Worm (Caenorhabditis elegans) whole organism, young adult: ENCODE data around the gene F49C12.5.

Experiments used
- B0261.1 ChIP-seq: sonication (generic microtip); optimal IDR thresholded peaks from 2 replicates; lab custom pipeline; 2016; ENCODE audit warnings: mild to moderate bottlenecking, missing genetic modification characterization, moderate library complexity, missing compliant biosample characterization
- B0336.3 ChIP-seq: fragments of 200-800 bp; sonication (Bioruptor generic); IDR thresholded peaks from 2 replicates; pipeline ENCODE4 v1.3.6; 2022; ENCODE audit warnings: missing genetic modification characterization, missing compliant biosample characterization
- F23B12.7 ChIP-seq: sonication (generic microtip); optimal IDR thresholded peaks from 2 replicates; lab custom pipeline; 2017; ENCODE audit warnings: missing genetic modification characterization, mild to moderate bottlenecking, missing compliant biosample characterization, antibody characterized with exemption, moderate library complexity; ENCODE audit not compliant: insufficient read depth
- F33H1.4 ChIP-seq: fragments of 200-800 bp; sonication (Bioruptor generic); IDR thresholded peaks from 2 replicates; pipeline ENCODE4 v1.3.6; 2022; ENCODE audit warnings: missing genetic modification reagents, missing genetic modification characterization, missing compliant biosample characterization
- F39B2.1 ChIP-seq: fragments of 200-800 bp; sonication (Bioruptor generic); IDR thresholded peaks from 2 replicates; pipeline ENCODE4 v1.3.6; 2022; ENCODE audit warnings: missing genetic modification reagents, missing genetic modification characterization, missing compliant biosample characterization
- F52B5.7 ChIP-seq: sonication (generic microtip); optimal IDR thresholded peaks from 2 replicates; lab custom pipeline; 2016; ENCODE audit warnings: mild to moderate bottlenecking, missing genetic modification characterization, missing compliant biosample characterization
- F57A8.1 ChIP-seq: fragments of 200-800 bp; sonication (Bioruptor generic); optimal IDR thresholded peaks from 2 replicates; lab custom pipeline; 2018; ENCODE audit warnings: mild to moderate bottlenecking, missing genetic modification characterization, moderate library complexity, missing compliant biosample characterization
- K12H6.12 ChIP-seq: fragments of 200-800 bp; sonication (Bioruptor generic); optimal IDR thresholded peaks from 2 replicates; lab custom pipeline; 2018; ENCODE audit warnings: mild to moderate bottlenecking, missing genetic modification characterization, missing compliant biosample characterization
- Y95B8A.8 ChIP-seq: fragments of 200-800 bp; sonication (Bioruptor generic); IDR thresholded peaks from 2 replicates; pipeline ENCODE4 v1.3.6; 2022; ENCODE audit warnings: missing genetic modification reagents, missing genetic modification characterization, missing compliant biosample characterization
- ZK185.1 ChIP-seq: sonication (generic microtip); optimal IDR thresholded peaks from 2 replicates; lab custom pipeline; 2016; ENCODE audit warnings: mild to moderate bottlenecking, missing genetic modification characterization, missing compliant biosample characterization; ENCODE audit not compliant: poor library complexity, severe bottlenecking
- akir-1 ChIP-seq: fragments of 200-800 bp; sonication (Bioruptor generic); optimal IDR thresholded peaks from 2 replicates; lab custom pipeline; 2018; ENCODE audit warnings: mild to moderate bottlenecking, missing genetic modification characterization, moderate library complexity, missing compliant biosample characterization
- aptf-2 ChIP-seq: fragments of 200-800 bp; sonication (Bioruptor generic); conservative IDR thresholded peaks from 2 replicates; pipeline ENCODE4 v1.3.6; 2022; ENCODE audit warnings: missing genetic modification reagents, missing genetic modification characterization, missing compliant biosample characterization
- attf-3 ChIP-seq: fragments of 200-800 bp; sonication (Bioruptor generic); conservative IDR thresholded peaks from 2 replicates; pipeline ENCODE4 v1.3.6; 2022; ENCODE audit warnings: missing genetic modification reagents, missing genetic modification characterization, missing compliant biosample characterization
- ccch-3 ChIP-seq: fragments of 200-800 bp; sonication (Bioruptor generic); optimal IDR thresholded peaks from 2 replicates; lab custom pipeline; 2018; ENCODE audit warnings: mild to moderate bottlenecking, missing genetic modification characterization, missing compliant biosample characterization
- cebp-1 ChIP-seq, 2 experiments: fragments of 200-800 bp in 1 of 2; sonication (Bioruptor generic) in 1 of 2; sonication (generic microtip) in 1 of 2; IDR thresholded peaks in 1 of 2; optimal IDR thresholded peaks in 1 of 2; 2 replicates each; pipeline versions ENCODE4 v1.3.6 to Lab custom; 2017 to 2022; ENCODE audit warnings: missing compliant biosample characterization in 2 of 2, missing genetic modification characterization in 2 of 2, mild to moderate bottlenecking in 1 of 2, missing genetic modification reagents in 1 of 2, moderate library complexity in 1 of 2
- ceh-100 ChIP-seq: fragments of 200-800 bp; sonication (Bioruptor generic); IDR thresholded peaks from 2 replicates; pipeline ENCODE4 v1.3.6; 2022; ENCODE audit warnings: missing genetic modification reagents, missing genetic modification characterization, missing compliant biosample characterization
- dox-1 ChIP-seq: fragments of 200-800 bp; sonication (Bioruptor generic); IDR thresholded peaks from 2 replicates; pipeline ENCODE4 v1.3.6; 2022; ENCODE audit warnings: missing genetic modification reagents, missing genetic modification characterization, missing compliant biosample characterization
- dpl-1 ChIP-seq: fragments of 150-350 bp; optimal IDR thresholded peaks from 2 replicates; lab custom pipeline; 2014; ENCODE audit warnings: missing biosample characterization, missing genetic modification reagents, missing genetic modification characterization
- efl-1 ChIP-seq: fragments of 150-350 bp; optimal IDR thresholded peaks from 2 replicates; lab custom pipeline; 2014; ENCODE audit warnings: missing biosample characterization, missing genetic modification reagents, missing genetic modification characterization
- him-1 ChIP-seq: sonication (generic microtip); optimal IDR thresholded peaks from 2 replicates; lab custom pipeline; 2016; ENCODE audit warnings: missing genotype, missing genetic modification reagents, missing genetic modification characterization, missing compliant biosample characterization
- hmg-1.2 ChIP-seq: fragments of 200-800 bp; sonication (Bioruptor generic); IDR thresholded peaks from 2 replicates; pipeline ENCODE4 v1.3.6; 2022; ENCODE audit warnings: missing genetic modification reagents, missing genetic modification characterization, missing compliant biosample characterization
- hsf-1 ChIP-seq: fragments of 200-800 bp; sonication (Bioruptor generic); IDR thresholded peaks from 2 replicates; pipeline ENCODE4 v1.3.6; 2022; ENCODE audit warnings: missing genetic modification reagents, missing genetic modification characterization, missing compliant biosample characterization
- lin-35 ChIP-seq, 3 experiments: fragments of 150-350 bp in 2 of 3; sonication (generic microtip) in 1 of 3; optimal IDR thresholded peaks; 2 replicates each; lab custom pipeline; 2014 to 2018; ENCODE audit warnings: missing biosample characterization in 3 of 3, missing genetic modification characterization in 3 of 3, missing genetic modification reagents in 3 of 3
- lin-40 ChIP-seq: sonication (generic microtip); optimal IDR thresholded peaks from 2 replicates; lab custom pipeline; 2016; ENCODE audit warnings: missing genetic modification characterization, mild to moderate bottlenecking, missing compliant biosample characterization, missing genotype, missing genetic modification reagents
- madf-3 ChIP-seq: fragments of 200-800 bp; sonication (Bioruptor generic); IDR thresholded peaks from 2 replicates; pipeline ENCODE4 v1.3.6; 2022; ENCODE audit warnings: missing genetic modification reagents, missing genetic modification characterization, missing compliant biosample characterization
- mcd-1 ChIP-seq: fragments of 200-800 bp; sonication (Bioruptor generic); IDR thresholded peaks from 2 replicates; pipeline ENCODE4 v1.3.6; 2022; ENCODE audit warnings: missing genetic modification reagents, missing genetic modification characterization, missing compliant biosample characterization
- mes-4 ChIP-seq: sonication (generic microtip); optimal IDR thresholded peaks from 2 replicates; lab custom pipeline; 2016; ENCODE audit warnings: missing genotype, missing genetic modification characterization, missing compliant biosample characterization
- nfya-1 ChIP-seq: sonication (generic microtip); optimal IDR thresholded peaks from 2 replicates; lab custom pipeline; 2017; ENCODE audit warnings: antibody characterized with exemption, missing compliant biosample characterization, missing genetic modification characterization, borderline replicate concordance; ENCODE audit not compliant: insufficient read depth
- nhr-80 ChIP-seq: sonication (generic microtip); optimal IDR thresholded peaks from 2 replicates; lab custom pipeline; 2016; ENCODE audit warnings: missing genetic modification characterization, missing compliant biosample characterization
- pha-4 ChIP-seq: fragments of 150-350 bp; sonication (generic microtip); optimal IDR thresholded peaks from 2 replicates; lab custom pipeline; 2014; ENCODE audit warnings: missing biosample characterization, missing genetic modification reagents, missing genetic modification characterization
- rec-8 ChIP-seq, 2 experiments: sonication (generic microtip); optimal IDR thresholded peaks; 2 replicates each; lab custom pipeline; 2016; ENCODE audit warnings: mild to moderate bottlenecking in 2 of 2, missing genetic modification characterization in 2 of 2, missing genetic modification reagents in 2 of 2, missing genotype in 2 of 2, missing biosample characterization in 1 of 2, missing compliant biosample characterization in 1 of 2, moderate library complexity in 1 of 2
- snpc-4 ChIP-seq, 5 experiments: fragments of 150-350 bp in 1 of 5; sonication (generic microtip) in 4 of 5; optimal IDR thresholded peaks; 2 replicates each; lab custom pipeline; 2014 to 2018; ENCODE audit warnings: missing genetic modification characterization in 5 of 5, missing biosample characterization in 3 of 5, antibody characterized with exemption in 2 of 5, mild to moderate bottlenecking in 2 of 5, missing compliant biosample characterization in 2 of 5, missing genotype in 2 of 5, moderate library complexity in 2 of 5, missing genetic modification reagents in 1 of 5
- ztf-26 ChIP-seq: sonication (generic microtip); optimal IDR thresholded peaks from 2 replicates; lab custom pipeline; 2017; ENCODE audit warnings: missing genetic modification characterization, missing compliant biosample characterization

F49C12.5 gene

ce11 chrIV:9335552-9336251, 31.0 kb downstream of the F49C12.5 start, which contains the start of the genes coa-4 and T20D3.14 (continued):
- TF ChIP-seq aptf-2 (GFP tag; lab: Robert Waterston, UW), result no peak
- no peak for TF ChIP-seq him-1
- no peak for TF ChIP-seq madf-3 (GFP tag; lab: Robert Waterston, UW)
- TF ChIP-seq hsf-1 (GFP tag; lab: Robert Waterston, UW), result no peak
- TF ChIP-seq F39B2.1, result no peak
- TF ChIP-seq F52B5.7 (tag; lab: Kevin White, UChicago), result no peak
- TF ChIP-seq ZK185.1 (tag; lab: Kevin White, UChicago), result peak; percentile 53
- no peak for TF ChIP-seq dpl-1
- TF ChIP-seq hmg-1.2, result peak; percentile 75
- TF ChIP-seq ceh-100 (GFP tag; lab: Robert Waterston, UW), result no peak
- TF ChIP-seq B0336.3 (GFP tag; lab: Robert Waterston, UW), result 0 out of 2 replicates have a peak, but pooled peaks have one; percentile 26
- peak; percentile 15 for TF ChIP-seq pha-4 (tag; lab: Kevin White, UChicago)
- no peak for TF ChIP-seq dox-1
- TF ChIP-seq, all 124 proteins: peak for 11

- TF ChIP-seq F57A8.1 (GFP tag; lab: Kevin White, UChicago) (no peak), F33H1.4 (GFP tag; lab: Robert Waterston, UW) (no peak), him-1 (peak; percentile 45)
Measured at ce11 chrIV:9336538-9337090, 31.9 kb downstream of the F49C12.5 start, which contains the start of gene T20D3.5. Gene T20D3.5, plus strand, starts transcription at chrIV:9337040.

- TF ChIP-seq lin-35 (GFP tag; optimal IDR thresholded peaks at IDR 0.05; lab: Kevin White, UChicago), result no peak
- no peak for TF ChIP-seq K12H6.12
- no peak for TF ChIP-seq ztf-26 (tag; lab: Kevin White, UChicago)
- no peak for TF ChIP-seq rec-8 (tag; optimal IDR thresholded peaks at IDR 0.05; lab: Kevin White, UChicago)
- TF ChIP-seq F23B12.7 (tag; lab: Kevin White, UChicago), result no peak
- TF ChIP-seq attf-3 (GFP tag; lab: Robert Waterston, UW), result no peak
- TF ChIP-seq B0261.1, result no peak
- no peak for TF ChIP-seq akir-1 (GFP tag; lab: Kevin White, UChicago)
- no peak for TF ChIP-seq cebp-1 (GFP tag; IDR thresholded peaks at IDR 0.05; lab: Robert Waterston, UW)
- no peak for TF ChIP-seq cebp-1 (tag; optimal IDR thresholded peaks at IDR 0.05; lab: Kevin White, UChicago)
- no peak for TF ChIP-seq nhr-80 (tag; lab: Kevin White, UChicago)
- no peak for TF ChIP-seq lin-40 (tag; lab: Kevin White, UChicago)
- TF ChIP-seq, all 124 proteins: peak for 0
Measured at ce11 chrIV:9339205-9339604, 34.5 kb downstream of the F49C12.5 start, which contains the start of gene T20D3.6. Gene T20D3.6, minus strand, starts transcription at chrIV:9339305.

- TF ChIP-seq him-1, result peak; percentile 22
- TF ChIP-seq mcd-1 (GFP tag; lab: Robert Waterston, UW), result peak; percentile 84
- no peak for TF ChIP-seq cebp-1 (GFP tag; IDR thresholded peaks at IDR 0.05; lab: Robert Waterston, UW)
- peak; percentile 23 for TF ChIP-seq cebp-1 (tag; optimal IDR thresholded peaks at IDR 0.05; lab: Kevin White, UChicago)
- TF ChIP-seq nfya-1 (tag; lab: Kevin White, UChicago), result no peak
- TF ChIP-seq aptf-2 (GFP tag; lab: Robert Waterston, UW), result no peak
- TF ChIP-seq mes-4 (tag; lab: Kevin White, UChicago), result no peak
- no peak for TF ChIP-seq snpc-4 (GFP tag; optimal IDR thresholded peaks at IDR 0.05; lab: Kevin White, UChicago)
- peak in 1 of 4 experiments; percentile 6 for TF ChIP-seq snpc-4 (tag; optimal IDR thresholded peaks at IDR 0.05; lab: Kevin White, UChicago)
- no peak for TF ChIP-seq ccch-3
- no peak for TF ChIP-seq Y95B8A.8 (GFP tag; lab: Robert Waterston, UW)
- peak; percentile 22 for TF ChIP-seq efl-1 (GFP tag; lab: Kevin White, UChicago)
Measured at ce11 chrIV:9341591-9341990, 36.9 kb downstream of the F49C12.5 start, which contains the start of gene vps-26. Gene vps-26, minus strand, starts transcription at chrIV:9341790.
